Worm (Caenorhabditis elegans): ENCODE results near the gene cyp-25A3.
"Not testable (repeated sequence)": the region's sequence is repeated elsewhere in the genome, so short reads cannot be mapped to it uniquely, and the experiment has no call there.

DNA sequence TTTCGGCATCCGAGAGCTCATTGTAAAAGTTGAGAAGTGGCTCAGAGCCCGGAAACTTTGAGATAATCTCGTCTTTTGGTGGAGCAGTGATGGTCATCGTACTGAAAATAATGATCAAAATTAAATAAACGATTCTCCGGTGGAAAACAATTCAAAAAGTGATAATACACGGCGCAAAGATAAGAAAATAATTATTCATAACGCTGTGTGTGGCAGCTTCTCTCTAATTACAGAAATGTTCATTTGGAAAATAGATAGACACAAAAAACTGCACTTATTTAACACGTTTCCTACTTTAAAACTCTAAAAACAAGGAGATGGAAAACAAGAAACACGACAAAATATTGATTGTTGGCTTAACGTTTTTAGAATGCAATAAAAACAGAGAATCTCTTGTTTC is 4.0 kb upstream of the cyp-25A3 start, which contains the start of gene C36A4.4:
- TF ChIP-seq ztf-18 (tag; optimal IDR thresholded peaks at IDR 0.05); chd-7 (tag; optimal IDR thresholded peaks at IDR 0.05); dpl-1 (GFP tag; optimal IDR thresholded peaks at IDR 0.05); hlh-26 (GFP tag; conservative IDR thresholded peaks at IDR 0.05); nhr-80 (tag; optimal IDR thresholded peaks at IDR 0.05); tbp1 (GFP tag; optimal IDR thresholded peaks at IDR 0.05): not testable (repeated sequence)

All from whole organism, young adult.